Worm (Caenorhabditis elegans) whole organism, mixed stage, embryonic: ENCODE measurements around the gene gldi-2.
A peak's percentile ranks its signal among the peaks of the same experiment; 100 is the strongest.

Experiments
- M03D4.4 ChIP-seq: sonication (generic microtip); optimal IDR thresholded peaks from 2 replicates; lab custom pipeline; 2017; ENCODE audit warnings: mild to moderate bottlenecking, missing genetic modification characterization, missing compliant biosample characterization
- bed-3 ChIP-seq: fragments of 200-800 bp; sonication (Bioruptor generic); optimal IDR thresholded peaks from 3 replicates; lab custom pipeline; 2018; ENCODE audit warnings: mild to moderate bottlenecking, missing genetic modification characterization, moderate library complexity, missing compliant biosample characterization
- blmp-1 ChIP-seq: fragments of 150-350 bp; optimal IDR thresholded peaks from 2 replicates; lab custom pipeline; 2014; ENCODE audit warnings: missing biosample characterization, missing genetic modification characterization
- ceh-39 ChIP-seq: fragments of 150-350 bp; optimal IDR thresholded peaks from 2 replicates; lab custom pipeline; 2014; ENCODE audit warnings: missing biosample characterization, missing genetic modification characterization
- ceh-43 ChIP-seq: fragments of 200-800 bp; sonication (Bioruptor generic); optimal IDR thresholded peaks from 2 replicates; lab custom pipeline; 2018; ENCODE audit warnings: mild to moderate bottlenecking, missing genetic modification characterization, moderate library complexity, missing compliant biosample characterization
- ceh-83 ChIP-seq: fragments of 200-800 bp; sonication (Bioruptor generic); optimal IDR thresholded peaks from 2 replicates; lab custom pipeline; 2018; ENCODE audit warnings: mild to moderate bottlenecking, missing genetic modification characterization, missing compliant biosample characterization
- ces-1 ChIP-seq: fragments of 150-350 bp; optimal IDR thresholded peaks from 2 replicates; lab custom pipeline; 2014; ENCODE audit warnings: missing biosample characterization, missing genetic modification reagents, missing genetic modification characterization
- cnd-1 ChIP-seq: fragments of 200-800 bp; sonication (Bioruptor generic); optimal IDR thresholded peaks from 2 replicates; lab custom pipeline; 2018; ENCODE audit warnings: mild to moderate bottlenecking, missing genetic modification characterization, missing compliant biosample characterization
- drap-1 ChIP-seq: fragments of 200-800 bp; sonication (Bioruptor generic); optimal IDR thresholded peaks from 3 replicates; lab custom pipeline; 2018; ENCODE audit warnings: mild to moderate bottlenecking, missing genetic modification characterization, missing compliant biosample characterization
- elt-1 ChIP-seq: sonication (generic microtip); optimal IDR thresholded peaks from 2 replicates; lab custom pipeline; 2017; ENCODE audit warnings: missing genetic modification characterization, mild to moderate bottlenecking, missing compliant biosample characterization, antibody characterized with exemption, moderate library complexity, borderline replicate concordance; ENCODE audit not compliant: insufficient read depth
- elt-3 ChIP-seq: fragments of 150-350 bp; optimal IDR thresholded peaks from 2 replicates; lab custom pipeline; 2014; ENCODE audit warnings: missing biosample characterization, missing genetic modification characterization
- flh-1 ChIP-seq: fragments of 200-800 bp; sonication (Bioruptor generic); optimal IDR thresholded peaks from 2 replicates; lab custom pipeline; 2018; ENCODE audit warnings: mild to moderate bottlenecking, missing genetic modification characterization, moderate library complexity, missing compliant biosample characterization
- ham-2 ChIP-seq: fragments of 200-800 bp; sonication (Bioruptor generic); optimal IDR thresholded peaks from 2 replicates; lab custom pipeline; 2018; ENCODE audit warnings: mild to moderate bottlenecking, missing genetic modification characterization, missing compliant biosample characterization
- hlh-1 ChIP-seq: fragments of 150-350 bp; optimal IDR thresholded peaks from 2 replicates; lab custom pipeline; 2014; ENCODE audit warnings: missing biosample characterization, missing genetic modification reagents, missing genetic modification characterization
- lin-13 ChIP-seq: fragments of 150-350 bp; optimal IDR thresholded peaks from 2 replicates; lab custom pipeline; 2014; ENCODE audit warnings: missing biosample characterization, missing genetic modification characterization
- lin-32 ChIP-seq: fragments of 200-800 bp; sonication (Bioruptor generic); optimal IDR thresholded peaks from 2 replicates; lab custom pipeline; 2018; ENCODE audit warnings: mild to moderate bottlenecking, missing genetic modification characterization, missing compliant biosample characterization
- lsy-2 ChIP-seq: fragments of 150-350 bp; optimal IDR thresholded peaks from 2 replicates; lab custom pipeline; 2014; ENCODE audit warnings: missing biosample characterization, missing genetic modification characterization
- mab-5 ChIP-seq: fragments of 150-350 bp; optimal IDR thresholded peaks from 2 replicates; lab custom pipeline; 2014; ENCODE audit warnings: missing biosample characterization, missing genetic modification characterization
- mep-1 ChIP-seq: fragments of 150-350 bp; optimal IDR thresholded peaks from 2 replicates; lab custom pipeline; 2017; ENCODE audit warnings: missing biosample characterization, missing genetic modification reagents, missing genetic modification characterization, inconsistent platforms
- mls-2 ChIP-seq: sonication (generic microtip); optimal IDR thresholded peaks from 2 replicates; lab custom pipeline; 2016; ENCODE audit warnings: mild to moderate bottlenecking, missing genetic modification characterization, moderate library complexity, missing compliant biosample characterization
- nhr-2 ChIP-seq: fragments of 150-350 bp; optimal IDR thresholded peaks from 2 replicates; lab custom pipeline; 2014; ENCODE audit warnings: missing biosample characterization, missing genetic modification characterization
- nhr-237 ChIP-seq: fragments of 150-350 bp; optimal IDR thresholded peaks from 2 replicates; lab custom pipeline; 2014; ENCODE audit warnings: missing biosample characterization, missing genetic modification characterization
- nhr-28 ChIP-seq: fragments of 150-350 bp; optimal IDR thresholded peaks from 2 replicates; lab custom pipeline; 2014; ENCODE audit warnings: missing biosample characterization, missing genetic modification characterization
- nhr-76 ChIP-seq: sonication (generic microtip); optimal IDR thresholded peaks from 2 replicates; lab custom pipeline; 2017; ENCODE audit warnings: missing biosample characterization, missing genetic modification characterization
- pha-4 ChIP-seq: fragments of 150-350 bp; optimal IDR thresholded peaks from 2 replicates; lab custom pipeline; 2018; ENCODE audit warnings: missing biosample characterization, missing genetic modification reagents, missing genetic modification characterization
- sem-2 ChIP-seq: fragments of 200-800 bp; sonication (Bioruptor generic); optimal IDR thresholded peaks from 2 replicates; lab custom pipeline; 2018; ENCODE audit warnings: mild to moderate bottlenecking, missing genetic modification characterization, missing compliant biosample characterization
- snpc-4 ChIP-seq: fragments of 150-350 bp; optimal IDR thresholded peaks from 2 replicates; lab custom pipeline; 2014; ENCODE audit warnings: missing biosample characterization, missing genetic modification characterization
- sptf-1 ChIP-seq: sonication (generic microtip); optimal IDR thresholded peaks from 2 replicates; lab custom pipeline; 2017; ENCODE audit warnings: mild to moderate bottlenecking, missing genetic modification characterization, moderate library complexity, missing compliant biosample characterization
- tbx-8 ChIP-seq: fragments of 200-800 bp; sonication (Bioruptor generic); optimal IDR thresholded peaks from 2 replicates; lab custom pipeline; 2018; ENCODE audit warnings: mild to moderate bottlenecking, missing genetic modification characterization, moderate library complexity, missing compliant biosample characterization
- unc-120 ChIP-seq: sonication (generic microtip); optimal IDR thresholded peaks from 2 replicates; lab custom pipeline; 2017; ENCODE audit warnings: missing genetic modification characterization, missing compliant biosample characterization; ENCODE audit not compliant: poor library complexity, severe bottlenecking
- unc-62 ChIP-seq: fragments of 150-350 bp; optimal IDR thresholded peaks from 2 replicates; lab custom pipeline; 2014; ENCODE audit warnings: missing biosample characterization, missing genetic modification reagents, missing genetic modification characterization
- zip-8 ChIP-seq: fragments of 150-350 bp; optimal IDR thresholded peaks from 2 replicates; lab custom pipeline; 2014; ENCODE audit warnings: missing biosample characterization, missing genetic modification characterization
- ztf-11 ChIP-seq: fragments of 150-350 bp; optimal IDR thresholded peaks from 2 replicates; lab custom pipeline; 2014; ENCODE audit warnings: missing biosample characterization, missing genetic modification characterization

Gene gldi-2

ce11 chrII:6783377-6783829, at the start of gene gldi-2:
TSS of gene gldi-2 (plus strand) at chrII:6783427.
- no peak for TF ChIP-seq hlh-1 (tag; lab: Kevin White, UChicago)
- TF ChIP-seq ceh-39 (tag; lab: Kevin White, UChicago): no peak
- TF ChIP-seq ham-2: no peak
- TF ChIP-seq snpc-4 (tag; lab: Kevin White, UChicago): no peak
- TF ChIP-seq bed-3: no peak
- TF ChIP-seq nhr-28: no peak
- no peak for TF ChIP-seq unc-120 (tag; lab: Kevin White, UChicago)
- TF ChIP-seq unc-62: no peak
- no peak for TF ChIP-seq lin-32
- TF ChIP-seq mep-1 (tag; lab: Kevin White, UChicago): no peak
- no peak for TF ChIP-seq mab-5 (tag; lab: Kevin White, UChicago)
- no peak for TF ChIP-seq ces-1 (GFP tag; lab: Kevin White, UChicago)
- TF ChIP-seq sptf-1 (tag; lab: Kevin White, UChicago): no peak
- no peak for TF ChIP-seq elt-1
- TF ChIP-seq flh-1: no peak
- no peak for TF ChIP-seq drap-1 (GFP tag; lab: Kevin White, UChicago)
- TF ChIP-seq blmp-1 (tag; lab: Kevin White, UChicago): no peak

ce11 chrII:6733718-6734117, 49.5 kb upstream of the gldi-2 start, which contains the start of gene T14B4.9:
TSS of gene T14B4.9 (minus strand) at chrII:6733818.
- TF ChIP-seq mab-5 (tag; lab: Kevin White, UChicago): no peak

ce11 chrII:6734674-6735073, 48.6 kb upstream of the gldi-2 start, which contains the start of gene T14B4.3:
TSS of gene T14B4.3 (plus strand) at chrII:6734937.
- TF ChIP-seq sptf-1 (tag; lab: Kevin White, UChicago) (peak; percentile 36), pha-4 (peak; percentile 34), nhr-2 (tag; lab: Kevin White, UChicago) (no peak), nhr-237 (tag; lab: Kevin White, UChicago) (no peak), lin-32 (no peak), drap-1 (GFP tag; lab: Kevin White, UChicago) (no peak), mep-1 (tag; lab: Kevin White, UChicago) (peak; percentile 76), cnd-1 (tag; lab: Kevin White, UChicago) (no peak), ces-1 (GFP tag; lab: Kevin White, UChicago) (peak; percentile 50), lsy-2 (tag; lab: Kevin White, UChicago) (peak; percentile 83), ceh-39 (tag; lab: Kevin White, UChicago) (no peak), bed-3 (no peak), zip-8 (tag; lab: Kevin White, UChicago) (no peak)

ce11 chrII:6736066-6736465, 47.2 kb upstream of the gldi-2 start, which contains the start of gene mrps-18.C:
TSS of gene mrps-18.C (plus strand) at chrII:6736203.
- TF ChIP-seq mls-2 (tag; lab: Kevin White, UChicago) (no peak), nhr-237 (tag; lab: Kevin White, UChicago) (no peak)

- TF ChIP-seq unc-62: no peak
- no peak for TF ChIP-seq lin-32
- no peak for TF ChIP-seq nhr-28
- TF ChIP-seq mls-2 (tag; lab: Kevin White, UChicago): no peak
- no peak for TF ChIP-seq cnd-1 (tag; lab: Kevin White, UChicago)
- TF ChIP-seq pha-4: no peak
- TF ChIP-seq ham-2: no peak
- TF ChIP-seq lsy-2 (tag; lab: Kevin White, UChicago): no peak
- TF ChIP-seq snpc-4 (tag; lab: Kevin White, UChicago): no peak
- TF ChIP-seq bed-3: no peak
- TF ChIP-seq ces-1 (GFP tag; lab: Kevin White, UChicago): no peak
- no peak for TF ChIP-seq drap-1 (GFP tag; lab: Kevin White, UChicago)
- no peak for TF ChIP-seq ceh-43 (GFP tag; lab: Kevin White, UChicago)
- TF ChIP-seq M03D4.4 (tag; lab: Kevin White, UChicago): no peak
- TF ChIP-seq sem-2 (GFP tag; lab: Kevin White, UChicago): no peak
Measured at ce11 chrII:6736604-6737003, 46.6 kb upstream of the gldi-2 start, which contains the start of gene T14B4.1. TSS of gene T14B4.1 (plus strand) at chrII:6736904.

- peak; percentile 67 for TF ChIP-seq mep-1 (tag; lab: Kevin White, UChicago)
- no peak for TF ChIP-seq ztf-11 (tag; lab: Kevin White, UChicago)
- TF ChIP-seq nhr-28: no peak
- no peak for TF ChIP-seq ham-2
- no peak for TF ChIP-seq tbx-8 (GFP tag; lab: Kevin White, UChicago)
- TF ChIP-seq hlh-1 (tag; lab: Kevin White, UChicago): no peak
- no peak for TF ChIP-seq sptf-1 (tag; lab: Kevin White, UChicago)
- no peak for TF ChIP-seq mab-5 (tag; lab: Kevin White, UChicago)
- TF ChIP-seq lin-32: peak; percentile 1
- no peak for TF ChIP-seq elt-3
- TF ChIP-seq elt-1: no peak
- TF ChIP-seq ces-1 (GFP tag; lab: Kevin White, UChicago): peak; percentile 76
- no peak for TF ChIP-seq ceh-39 (tag; lab: Kevin White, UChicago)
- TF ChIP-seq lsy-2 (tag; lab: Kevin White, UChicago): peak; percentile 67
- TF ChIP-seq blmp-1 (tag; lab: Kevin White, UChicago): no peak
- TF ChIP-seq lin-13: peak; percentile 34
- no peak for TF ChIP-seq bed-3
- TF ChIP-seq M03D4.4 (tag; lab: Kevin White, UChicago): peak; percentile 28
- TF ChIP-seq ceh-83 (GFP tag; lab: Kevin White, UChicago): no peak
- peak; percentile 6 for TF ChIP-seq drap-1 (GFP tag; lab: Kevin White, UChicago)
- TF ChIP-seq ceh-43 (GFP tag; lab: Kevin White, UChicago): no peak
- no peak for TF ChIP-seq sem-2 (GFP tag; lab: Kevin White, UChicago)
- TF ChIP-seq nhr-76 (tag; lab: Kevin White, UChicago): no peak
- no peak for TF ChIP-seq unc-62
- peak; percentile 46 for TF ChIP-seq cnd-1 (tag; lab: Kevin White, UChicago)
- no peak for TF ChIP-seq snpc-4 (tag; lab: Kevin White, UChicago)
- no peak for TF ChIP-seq pha-4
- no peak for TF ChIP-seq zip-8 (tag; lab: Kevin White, UChicago)
- no peak for TF ChIP-seq nhr-2 (tag; lab: Kevin White, UChicago)
- no peak for TF ChIP-seq flh-1
Measured at ce11 chrII:6741428-6741827, 41.8 kb upstream of the gldi-2 start, which contains the start of gene exos-8. TSS of gene exos-8 (plus strand) at chrII:6741691.
